Fruit fly (Drosophila melanogaster): Measurements from ENCODE around the gene jvl.

jvl gene

DNA sequence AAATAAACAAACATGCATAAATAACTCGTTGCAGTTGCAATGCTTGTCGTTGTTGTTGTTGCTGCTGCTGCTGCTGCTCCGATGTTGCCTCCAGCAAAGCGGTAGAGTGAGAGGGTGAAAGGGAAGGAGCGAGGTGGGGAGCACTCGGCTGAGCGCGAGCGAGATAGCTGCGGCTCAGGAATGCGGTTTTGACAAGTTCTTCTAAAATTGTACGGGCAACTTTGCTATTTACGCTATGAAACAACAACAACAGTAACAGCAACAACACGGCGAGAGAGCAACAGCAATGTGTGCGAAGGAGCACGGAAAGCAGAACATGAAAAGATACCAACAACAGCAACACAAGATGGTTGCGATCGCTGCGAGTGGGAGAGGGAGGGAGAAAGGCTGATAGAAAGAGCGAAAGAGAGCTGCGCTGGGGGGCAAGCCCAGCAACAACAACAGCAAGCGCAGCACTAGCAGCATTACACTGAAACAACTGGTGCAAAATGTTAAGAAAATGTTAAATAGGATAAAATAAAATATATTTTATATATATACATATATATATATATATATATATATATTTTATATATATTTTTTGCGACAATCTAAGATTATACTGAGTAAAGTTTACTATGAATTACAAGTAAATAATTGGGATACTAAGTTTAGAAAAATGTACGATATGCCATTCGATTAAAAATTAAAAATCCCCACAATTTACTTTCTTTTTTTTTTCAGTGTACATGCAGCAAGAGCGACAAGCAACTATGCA is 27.1 kb upstream of the jvl start (continued):
- TF ChIP-seq dmrt99B (tag; optimal IDR thresholded peaks at IDR 0.05) (peak; percentile 82), gsb-n (tag; optimal IDR thresholded peaks at IDR 0.05) (peak; percentile 80), CG8765 (GFP tag; IDR thresholded peaks at IDR 0.05) (peak; percentile 10; the same call in 1 of the 2 replicates), stc (GFP tag; IDR thresholded peaks at IDR 0.05) (no peak; the same call in 1 of the 2 replicates), ken (GFP tag; IDR thresholded peaks at IDR 0.05) (no peak), CG12744 (GFP tag; optimal IDR thresholded peaks at IDR 0.05) (no peak), amos (GFP tag; IDR thresholded peaks at IDR 0.05; ENCODE audit: partially characterized antibody) (no peak), HLH54F (GFP tag; optimal IDR thresholded peaks at IDR 0.05) (no peak), fd102C (GFP tag; optimal IDR thresholded peaks at IDR 0.05) (peak; percentile 73), CG18764 (GFP tag; optimal IDR thresholded peaks at IDR 0.05) (peak; percentile 85), pzg (GFP tag; optimal IDR thresholded peaks at IDR 0.05) (no peak), unc-4 (GFP tag; IDR thresholded peaks at IDR 0.05; ENCODE audit: partially characterized antibody) (no peak), ash1 (GFP tag; optimal IDR thresholded peaks at IDR 0.05) (no peak), E2f1 (GFP tag; IDR thresholded peaks at IDR 0.05) (peak; percentile 46; the same call in 1 of the 2 replicates), ewg (GFP tag; optimal IDR thresholded peaks at IDR 0.05) (peak; percentile 36), az2 (GFP tag; optimal IDR thresholded peaks at IDR 0.05) (no peak), zf30C (GFP tag; optimal IDR thresholded peaks at IDR 0.05) (peak; percentile 92), CG17359 (tag; optimal IDR thresholded peaks at IDR 0.05) (peak; percentile 90), her (GFP tag; optimal IDR thresholded peaks at IDR 0.05) (peak; percentile 60), CG9797 (GFP tag; optimal IDR thresholded peaks at IDR 0.05) (peak; percentile 27), NC2β (GFP tag; optimal IDR thresholded peaks at IDR 0.05) (peak; percentile 63), eve (GFP tag; optimal IDR thresholded peaks at IDR 0.05) (no peak), CG12659 (GFP tag; optimal IDR thresholded peaks at IDR 0.05) (no peak), chm (GFP tag; IDR thresholded peaks at IDR 0.05) (peak; percentile 86), CG8924 (tag; optimal IDR thresholded peaks at IDR 0.05) (peak; percentile 78), Dad (GFP tag; optimal IDR thresholded peaks at IDR 0.05) (no peak), tap (tag; optimal IDR thresholded peaks at IDR 0.05) (peak; percentile 78), CG8359 (GFP tag; optimal IDR thresholded peaks at IDR 0.05; ENCODE audit: borderline replicate concordance) (peak; percentile 80), nau (GFP tag; optimal IDR thresholded peaks at IDR 0.05) (peak; percentile 60), CG6765 (GFP tag; optimal IDR thresholded peaks at IDR 0.05) (no peak), Nf-YB (GFP tag; optimal IDR thresholded peaks at IDR 0.05) (peak; percentile 58), ham (GFP tag; IDR thresholded peaks at IDR 0.05) (no peak), usp (GFP tag; optimal IDR thresholded peaks at IDR 0.05) (no peak), Jarid2 (GFP tag; optimal IDR thresholded peaks at IDR 0.05) (peak; percentile 48), tna (GFP tag; IDR thresholded peaks at IDR 0.05; ENCODE audit: partially characterized antibody) (no peak), CG7357 (GFP tag; IDR thresholded peaks at IDR 0.05) (peak; percentile 49; the same call in 1 of the 3 replicates), maf-S (GFP tag; optimal IDR thresholded peaks at IDR 0.05) (peak; percentile 32), CG3407 (GFP tag; optimal IDR thresholded peaks at IDR 0.05) (no peak), Drgx (GFP tag; IDR thresholded peaks at IDR 0.05) (no peak), Poxn (GFP tag; IDR thresholded peaks at IDR 0.05) (no peak), CG10209 (GFP tag; optimal IDR thresholded peaks at IDR 0.05) (peak; percentile 73), CG1647 (GFP tag; optimal IDR thresholded peaks at IDR 0.05) (peak; percentile 26), CG4424 (GFP tag; optimal IDR thresholded peaks at IDR 0.05) (peak; percentile 83), CG7556 (GFP tag; optimal IDR thresholded peaks at IDR 0.05) (no peak), Oli (tag; optimal IDR thresholded peaks at IDR 0.05) (peak; percentile 64), run (tag; optimal IDR thresholded peaks at IDR 0.05) (peak; percentile 39), emc (GFP tag; optimal IDR thresholded peaks at IDR 0.05) (no peak), hkb (optimal IDR thresholded peaks at IDR 0.05) (no peak), hkb (GFP tag; IDR thresholded peaks at IDR 0.05) (peak; percentile 71), CG17912 (GFP tag; optimal IDR thresholded peaks at IDR 0.05) (no peak)

All from whole organism, embryonic.